Worm (Caenorhabditis elegans) whole organism, young adult: ENCODE measurements around the gene T01H3.3.
A peak's percentile ranks its signal among the peaks of the same experiment; 100 is the strongest.

Experiments used
- B0035.1 ChIP-seq: sonication (generic microtip); optimal IDR thresholded peaks from 2 replicates; lab custom pipeline; 2016; ENCODE audit warnings: missing genetic modification characterization, mild to moderate bottlenecking, missing compliant biosample characterization, missing genotype, missing genetic modification reagents
- C17E4.6 ChIP-seq: fragments of 200-800 bp; sonication (Bioruptor generic); IDR thresholded peaks from 2 replicates; pipeline ENCODE4 v1.3.6; 2022; ENCODE audit warnings: missing genetic modification reagents, missing genetic modification characterization, missing compliant biosample characterization
- D2030.7 ChIP-seq: fragments of 200-800 bp; sonication (Bioruptor generic); IDR thresholded peaks from 2 replicates; pipeline ENCODE4 v1.3.6; 2022; ENCODE audit warnings: missing genetic modification reagents, missing genetic modification characterization, missing compliant biosample characterization
- F22D6.2 ChIP-seq: sonication (generic microtip); optimal IDR thresholded peaks from 2 replicates; lab custom pipeline; 2016; ENCODE audit warnings: mild to moderate bottlenecking, missing genetic modification characterization, missing compliant biosample characterization
- F37B4.10 ChIP-seq: fragments of 200-800 bp; sonication (Bioruptor generic); IDR thresholded peaks from 2 replicates; pipeline ENCODE4 v1.3.6; 2022; ENCODE audit warnings: missing genetic modification characterization, missing compliant biosample characterization
- F39B2.1 ChIP-seq: fragments of 200-800 bp; sonication (Bioruptor generic); IDR thresholded peaks from 2 replicates; pipeline ENCODE4 v1.3.6; 2022; ENCODE audit warnings: missing genetic modification reagents, missing genetic modification characterization, missing compliant biosample characterization
- T07F8.4 ChIP-seq: sonication (generic microtip); optimal IDR thresholded peaks from 2 replicates; lab custom pipeline; 2016; ENCODE audit warnings: mild to moderate bottlenecking, missing genetic modification characterization, moderate library complexity, missing compliant biosample characterization
- Y95B8A.8 ChIP-seq: fragments of 200-800 bp; sonication (Bioruptor generic); IDR thresholded peaks from 2 replicates; pipeline ENCODE4 v1.3.6; 2022; ENCODE audit warnings: missing genetic modification reagents, missing genetic modification characterization, missing compliant biosample characterization
- akir-1 ChIP-seq: fragments of 200-800 bp; sonication (Bioruptor generic); optimal IDR thresholded peaks from 2 replicates; lab custom pipeline; 2018; ENCODE audit warnings: mild to moderate bottlenecking, missing genetic modification characterization, moderate library complexity, missing compliant biosample characterization
- aptf-2 ChIP-seq: fragments of 200-800 bp; sonication (Bioruptor generic); conservative IDR thresholded peaks from 2 replicates; pipeline ENCODE4 v1.3.6; 2022; ENCODE audit warnings: missing genetic modification reagents, missing genetic modification characterization, missing compliant biosample characterization
- aptf-3 ChIP-seq: fragments of 200-800 bp; sonication (Bioruptor generic); IDR thresholded peaks from 2 replicates; pipeline ENCODE4 v1.3.6; 2022; ENCODE audit warnings: missing genetic modification characterization, missing compliant biosample characterization
- attf-3 ChIP-seq: fragments of 200-800 bp; sonication (Bioruptor generic); conservative IDR thresholded peaks from 2 replicates; pipeline ENCODE4 v1.3.6; 2022; ENCODE audit warnings: missing genetic modification reagents, missing genetic modification characterization, missing compliant biosample characterization
- attf-5 ChIP-seq: fragments of 200-800 bp; sonication (Bioruptor generic); optimal IDR thresholded peaks from 2 replicates; lab custom pipeline; 2018; ENCODE audit warnings: mild to moderate bottlenecking, missing genetic modification characterization, missing compliant biosample characterization
- bed-1 ChIP-seq: fragments of 200-800 bp; sonication (Bioruptor generic); IDR thresholded peaks from 2 replicates; pipeline ENCODE4 v1.3.6; 2022; ENCODE audit warnings: missing genetic modification reagents, missing genetic modification characterization, missing compliant biosample characterization
- ceh-100 ChIP-seq: fragments of 200-800 bp; sonication (Bioruptor generic); IDR thresholded peaks from 2 replicates; pipeline ENCODE4 v1.3.6; 2022; ENCODE audit warnings: missing genetic modification reagents, missing genetic modification characterization, missing compliant biosample characterization
- ceh-79 ChIP-seq: sonication (generic microtip); optimal IDR thresholded peaks from 2 replicates; lab custom pipeline; 2017; ENCODE audit warnings: mild to moderate bottlenecking, missing genetic modification characterization, missing compliant biosample characterization
- ceh-91 ChIP-seq: fragments of 200-800 bp; sonication (Bioruptor generic); IDR thresholded peaks from 2 replicates; pipeline ENCODE4 v1.3.6; 2022; ENCODE audit warnings: missing genetic modification reagents, missing genetic modification characterization, missing compliant biosample characterization
- die-1 ChIP-seq: sonication (generic microtip); optimal IDR thresholded peaks from 2 replicates; lab custom pipeline; 2016; ENCODE audit warnings: missing genotype, mild to moderate bottlenecking, missing genetic modification characterization, missing compliant biosample characterization
- dox-1 ChIP-seq: fragments of 200-800 bp; sonication (Bioruptor generic); IDR thresholded peaks from 2 replicates; pipeline ENCODE4 v1.3.6; 2022; ENCODE audit warnings: missing genetic modification reagents, missing genetic modification characterization, missing compliant biosample characterization
- dpff-1 ChIP-seq: sonication (generic microtip); optimal IDR thresholded peaks from 2 replicates; lab custom pipeline; 2017; ENCODE audit warnings: mild to moderate bottlenecking, missing genetic modification characterization, missing compliant biosample characterization
- dpl-1 ChIP-seq: fragments of 150-350 bp; optimal IDR thresholded peaks from 2 replicates; lab custom pipeline; 2014; ENCODE audit warnings: missing biosample characterization, missing genetic modification reagents, missing genetic modification characterization
- efl-1 ChIP-seq: fragments of 150-350 bp; optimal IDR thresholded peaks from 2 replicates; lab custom pipeline; 2014; ENCODE audit warnings: missing biosample characterization, missing genetic modification reagents, missing genetic modification characterization
- egrh-3 ChIP-seq: fragments of 200-800 bp; sonication (Bioruptor generic); IDR thresholded peaks from 2 replicates; pipeline ENCODE4 v1.3.6; 2022; ENCODE audit warnings: missing genetic modification reagents, missing genetic modification characterization, missing compliant biosample characterization
- ets-4 ChIP-seq: fragments of 200-800 bp; sonication (Bioruptor generic); optimal IDR thresholded peaks from 2 replicates; lab custom pipeline; 2018; ENCODE audit warnings: mild to moderate bottlenecking, missing genetic modification characterization, missing compliant biosample characterization
- fkh-3 ChIP-seq: sonication (generic microtip); optimal IDR thresholded peaks from 2 replicates; lab custom pipeline; 2016; ENCODE audit warnings: mild to moderate bottlenecking, missing genetic modification characterization, missing compliant biosample characterization
- gei-17 ChIP-seq: fragments of 200-800 bp; sonication (Bioruptor generic); optimal IDR thresholded peaks from 2 replicates; lab custom pipeline; 2018; ENCODE audit warnings: mild to moderate bottlenecking, missing genetic modification characterization, missing compliant biosample characterization
- hmg-1.2 ChIP-seq: fragments of 200-800 bp; sonication (Bioruptor generic); IDR thresholded peaks from 2 replicates; pipeline ENCODE4 v1.3.6; 2022; ENCODE audit warnings: missing genetic modification reagents, missing genetic modification characterization, missing compliant biosample characterization
- hrde-1 ChIP-seq: sonication (generic microtip); optimal IDR thresholded peaks from 2 replicates; lab custom pipeline; 2016; ENCODE audit warnings: missing genetic modification characterization, mild to moderate bottlenecking, missing compliant biosample characterization, moderate library complexity, missing genotype, missing genetic modification reagents, borderline replicate concordance
- let-526 ChIP-seq: fragments of 200-800 bp; sonication (Bioruptor generic); IDR thresholded peaks from 2 replicates; pipeline ENCODE4 v1.3.6; 2022; ENCODE audit warnings: missing genetic modification reagents, missing genetic modification characterization, missing compliant biosample characterization
- lin-35 ChIP-seq, 3 experiments: fragments of 150-350 bp in 2 of 3; sonication (generic microtip) in 1 of 3; optimal IDR thresholded peaks; 2 replicates each; lab custom pipeline; 2014 to 2018; ENCODE audit warnings: missing biosample characterization in 3 of 3, missing genetic modification characterization in 3 of 3, missing genetic modification reagents in 3 of 3
- lsl-1 ChIP-seq: fragments of 200-800 bp; sonication (Bioruptor generic); optimal IDR thresholded peaks from 2 replicates; lab custom pipeline; 2018; ENCODE audit warnings: mild to moderate bottlenecking, missing genetic modification characterization, moderate library complexity, missing compliant biosample characterization
- madf-10 ChIP-seq: sonication (generic microtip); optimal IDR thresholded peaks from 2 replicates; lab custom pipeline; 2016; ENCODE audit warnings: mild to moderate bottlenecking, missing genetic modification characterization, missing compliant biosample characterization
- madf-6 ChIP-seq: fragments of 200-800 bp; sonication (Bioruptor generic); IDR thresholded peaks from 2 replicates; pipeline ENCODE4 v1.3.6; 2022; ENCODE audit warnings: missing genetic modification reagents, missing genetic modification characterization, missing compliant biosample characterization
- mel-28 ChIP-seq: sonication (generic microtip); optimal IDR thresholded peaks from 2 replicates; lab custom pipeline; 2016; ENCODE audit warnings: borderline replicate concordance, mild to moderate bottlenecking, missing genetic modification characterization, missing compliant biosample characterization
- mes-4 ChIP-seq: sonication (generic microtip); optimal IDR thresholded peaks from 2 replicates; lab custom pipeline; 2016; ENCODE audit warnings: missing genotype, missing genetic modification characterization, missing compliant biosample characterization
- mxl-1 ChIP-seq: sonication (generic microtip); optimal IDR thresholded peaks from 2 replicates; lab custom pipeline; 2016; ENCODE audit warnings: missing genetic modification characterization, missing compliant biosample characterization
- nfya-2 ChIP-seq: fragments of 200-800 bp; sonication (Bioruptor generic); IDR thresholded peaks from 2 replicates; pipeline ENCODE4 v1.3.6; 2022; ENCODE audit warnings: missing genetic modification reagents, missing genetic modification characterization, missing compliant biosample characterization
- nhr-179 ChIP-seq: sonication (generic microtip); optimal IDR thresholded peaks from 2 replicates; lab custom pipeline; 2016; ENCODE audit warnings: mild to moderate bottlenecking, missing genetic modification characterization, missing compliant biosample characterization
- nhr-27 ChIP-seq: fragments of 200-800 bp; sonication (Bioruptor generic); optimal IDR thresholded peaks from 2 replicates; lab custom pipeline; 2018; ENCODE audit warnings: mild to moderate bottlenecking, missing genetic modification characterization, moderate library complexity, missing compliant biosample characterization
- nhr-80 ChIP-seq: sonication (generic microtip); optimal IDR thresholded peaks from 2 replicates; lab custom pipeline; 2016; ENCODE audit warnings: missing genetic modification characterization, missing compliant biosample characterization
- pbrm-1 ChIP-seq: fragments of 200-800 bp; sonication (Bioruptor generic); IDR thresholded peaks from 2 replicates; pipeline ENCODE4 v1.3.6; 2022; ENCODE audit warnings: missing genetic modification reagents, missing genetic modification characterization, missing compliant biosample characterization
- somi-1 ChIP-seq: fragments of 200-800 bp; sonication (Bioruptor generic); optimal IDR thresholded peaks from 2 replicates; lab custom pipeline; 2018; ENCODE audit warnings: mild to moderate bottlenecking, missing genetic modification characterization, missing compliant biosample characterization
- tbx-9 ChIP-seq: sonication (generic microtip); optimal IDR thresholded peaks from 2 replicates; lab custom pipeline; 2016; ENCODE audit warnings: borderline replicate concordance, missing genetic modification characterization, inconsistent platforms, missing compliant biosample characterization
- tlf-1 ChIP-seq: fragments of 200-800 bp; sonication (Bioruptor generic); optimal IDR thresholded peaks from 2 replicates; lab custom pipeline; 2018; ENCODE audit warnings: mild to moderate bottlenecking, missing genetic modification characterization, missing compliant biosample characterization
- unc-130 ChIP-seq: sonication (generic microtip); optimal IDR thresholded peaks from 2 replicates; lab custom pipeline; 2016; ENCODE audit warnings: missing genetic modification reagents, missing genetic modification characterization, missing compliant biosample characterization
- zfh-2 ChIP-seq: fragments of 200-800 bp; sonication (Bioruptor generic); conservative IDR thresholded peaks from 2 replicates; pipeline ENCODE4 v1.3.6; 2022; ENCODE audit warnings: missing genetic modification reagents, missing genetic modification characterization, missing compliant biosample characterization
- zim-3 ChIP-seq: sonication (generic microtip); optimal IDR thresholded peaks from 2 replicates; lab custom pipeline; 2017; ENCODE audit warnings: mild to moderate bottlenecking, missing genetic modification characterization, moderate library complexity, missing compliant biosample characterization
- ztf-18 ChIP-seq: sonication (generic microtip); optimal IDR thresholded peaks from 2 replicates; lab custom pipeline; 2016; ENCODE audit warnings: missing genotype, mild to moderate bottlenecking, missing genetic modification characterization, missing compliant biosample characterization
- ztf-22 ChIP-seq: fragments of 200-800 bp; sonication (Bioruptor generic); optimal IDR thresholded peaks from 2 replicates; lab custom pipeline; 2018; ENCODE audit warnings: mild to moderate bottlenecking, missing genetic modification characterization, moderate library complexity, missing compliant biosample characterization
- ztf-3 ChIP-seq: fragments of 200-800 bp; sonication (Bioruptor generic); optimal IDR thresholded peaks from 2 replicates; lab custom pipeline; 2018; ENCODE audit warnings: mild to moderate bottlenecking, missing genetic modification characterization, missing compliant biosample characterization

The T01H3.3 gene

DNA sequence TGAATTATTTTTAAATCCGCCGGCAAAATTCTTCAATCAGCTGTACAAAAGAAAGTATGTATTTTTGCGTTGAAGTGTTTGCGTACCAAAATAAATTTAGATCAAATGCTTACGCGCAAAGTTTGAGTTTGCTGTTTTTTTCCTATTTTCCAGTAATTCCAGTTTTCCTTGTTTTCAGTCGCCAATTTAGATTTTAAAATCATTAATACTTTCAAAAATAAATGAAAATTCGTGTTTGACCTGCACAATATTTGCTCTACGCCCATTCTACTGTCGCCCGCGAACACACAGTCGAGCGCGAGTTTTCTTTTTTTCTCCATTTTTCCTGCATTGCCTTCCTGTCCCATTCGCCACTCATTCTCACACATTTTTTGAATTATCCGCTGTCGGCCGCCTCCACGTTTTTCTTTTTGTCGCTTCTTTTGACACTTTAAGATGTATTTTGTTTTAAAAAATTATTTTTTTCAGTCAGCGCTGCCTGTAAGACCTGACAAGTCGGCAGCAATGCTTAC lies 19.1 kb upstream of the T01H3.3 start, which contains the start of gene ptc-1 (continued):
- TF ChIP-seq F37B4.10 (GFP tag; lab: Robert Waterston, UW) (no peak), madf-10 (no peak), tlf-1 (GFP tag; lab: Kevin White, UChicago) (peak; percentile 9), unc-130 (GFP tag; lab: Kevin White, UChicago) (peak; percentile 17), ztf-18 (no peak), C17E4.6 (GFP tag; lab: Robert Waterston, UW) (no peak), die-1 (tag; lab: Kevin White, UChicago) (no peak), lin-35 (GFP tag; optimal IDR thresholded peaks at IDR 0.05; lab: Kevin White, UChicago) (no peak), somi-1 (GFP tag; lab: Kevin White, UChicago) (no peak), ceh-100 (no peak), nhr-179 (tag; lab: Kevin White, UChicago) (no peak), madf-6 (GFP tag; lab: Robert Waterston, UW) (peak; percentile 91), F39B2.1 (GFP tag; lab: Robert Waterston, UW) (no peak), ceh-79 (tag; lab: Kevin White, UChicago) (no peak), akir-1 (GFP tag; lab: Kevin White, UChicago) (no peak), hmg-1.2 (GFP tag; lab: Robert Waterston, UW) (peak; percentile 41; the same call in 1 of the 2 replicates), T07F8.4 (tag; lab: Kevin White, UChicago) (no peak), zim-3 (tag; lab: Kevin White, UChicago) (no peak), mes-4 (tag; lab: Kevin White, UChicago) (no peak), aptf-3 (no peak), nfya-2 (GFP tag; lab: Robert Waterston, UW) (no peak), nhr-27 (tag; lab: Kevin White, UChicago) (no peak), attf-3 (no peak), mel-28 (tag; lab: Kevin White, UChicago) (no peak), tbx-9 (tag; lab: Kevin White, UChicago) (no peak), bed-1 (GFP tag; lab: Robert Waterston, UW) (no peak), attf-5 (GFP tag; lab: Kevin White, UChicago) (no peak), hrde-1 (no peak), ztf-22 (GFP tag; lab: Kevin White, UChicago) (no peak), ztf-3 (GFP tag; lab: Kevin White, UChicago) (no peak), F22D6.2 (no peak), gei-17 (GFP tag; lab: Kevin White, UChicago) (no peak), zfh-2 (no peak), nhr-80 (tag; lab: Kevin White, UChicago) (no peak), B0035.1 (tag; lab: Kevin White, UChicago) (no peak), dpff-1 (tag; lab: Kevin White, UChicago) (no peak), mxl-1 (tag; lab: Kevin White, UChicago) (no peak), dpl-1 (GFP tag; lab: Kevin White, UChicago) (peak; percentile 67), ets-4 (GFP tag; lab: Kevin White, UChicago) (no peak), dox-1 (no peak; the same call in none of the 2 replicates), pbrm-1 (GFP tag; lab: Robert Waterston, UW) (no peak), lsl-1 (GFP tag; lab: Kevin White, UChicago) (peak; percentile 78), D2030.7 (GFP tag; lab: Robert Waterston, UW) (peak; percentile 50), egrh-3 (GFP tag; lab: Robert Waterston, UW) (no peak), aptf-2 (GFP tag; lab: Robert Waterston, UW) (no peak), let-526 (GFP tag; lab: Robert Waterston, UW) (no peak), fkh-3 (no peak), efl-1 (GFP tag; lab: Kevin White, UChicago) (peak; percentile 83), Y95B8A.8 (GFP tag; lab: Robert Waterston, UW) (no peak), ceh-91 (GFP tag; lab: Robert Waterston, UW) (peak; percentile 60)
